Fruit fly (Drosophila melanogaster) whole organism, embryonic: Measurements from ENCODE around the gene HDAC4.

Source experiments
- ATbp ChIP-seq: fragments of 200-800 bp; sonication (Bioruptor generic); optimal IDR thresholded peaks from 2 replicates; lab custom pipeline; 2017; ENCODE audit warnings: missing biosample characterization, mild to moderate bottlenecking, missing genetic modification characterization, missing genetic modification reagents
- Ada2b ChIP-seq: fragments of 200-800 bp; sonication (Bioruptor generic); IDR thresholded peaks from 2 replicates; pipeline ENCODE4 v1.3.6; 2022; ENCODE audit warnings: missing biosample characterization, missing genetic modification characterization
- CG11085 ChIP-seq: fragments of 200-800 bp; sonication (Bioruptor generic); IDR thresholded peaks from 2 replicates; pipeline ENCODE4 v1.3.6; 2022; ENCODE audit warnings: missing biosample characterization, missing genetic modification characterization
- CG12155 ChIP-seq: fragments of 200-800 bp; sonication (Bioruptor generic); optimal IDR thresholded peaks from 3 replicates; lab custom pipeline; 2016; ENCODE audit warnings: missing biosample characterization, missing genetic modification characterization
- CG12236 ChIP-seq: fragments of 200-800 bp; sonication (Bioruptor generic); optimal IDR thresholded peaks from 2 replicates; lab custom pipeline; 2016; ENCODE audit warnings: missing biosample characterization, missing genetic modification characterization
- CG12391 ChIP-seq: fragments of 200-800 bp; sonication (Bioruptor generic); optimal IDR thresholded peaks from 3 replicates; lab custom pipeline; 2018; ENCODE audit warnings: missing biosample characterization, mild to moderate bottlenecking, missing genetic modification characterization, moderate library complexity
- CG17186 ChIP-seq: fragments of 200-800 bp; sonication (Bioruptor generic); optimal IDR thresholded peaks from 3 replicates; lab custom pipeline; 2017; ENCODE audit warnings: missing biosample characterization, missing genetic modification reagents, missing genetic modification characterization
- CG2129 ChIP-seq: fragments of 200-800 bp; sonication (Bioruptor generic); IDR thresholded peaks from 2 replicates; pipeline ENCODE4 v1.3.6; 2022; ENCODE audit warnings: missing biosample characterization, missing genetic modification characterization; ENCODE audit not compliant: partially characterized antibody
- CG30020 ChIP-seq: fragments of 200-800 bp; optimal IDR thresholded peaks from 2 replicates; lab custom pipeline; 2019; ENCODE audit warnings: missing biosample characterization, mild to moderate bottlenecking, missing genetic modification characterization, moderate library complexity
- CG30431 ChIP-seq: fragments of 200-800 bp; sonication (Bioruptor generic); optimal IDR thresholded peaks from 2 replicates; lab custom pipeline; 2017; ENCODE audit warnings: missing biosample characterization, missing genetic modification characterization
- CG32767 ChIP-seq: fragments of 200-800 bp; sonication (Bioruptor generic); IDR thresholded peaks from 2 replicates; pipeline ENCODE4 v1.3.6; 2022; ENCODE audit warnings: missing biosample characterization, missing genetic modification characterization
- CG42726 ChIP-seq: fragments of 200-800 bp; sonication (Bioruptor generic); IDR thresholded peaks from 2 replicates; pipeline ENCODE4 v1.3.6; 2022; ENCODE audit warnings: missing biosample characterization, missing genetic modification characterization; ENCODE audit not compliant: partially characterized antibody
- CG4424 ChIP-seq: fragments of 200-800 bp; sonication (Bioruptor generic); optimal IDR thresholded peaks from 3 replicates; lab custom pipeline; 2016; ENCODE audit warnings: missing biosample characterization, missing genetic modification characterization
- CG4617 ChIP-seq: fragments of 200-800 bp; sonication (Bioruptor generic); optimal IDR thresholded peaks from 3 replicates; lab custom pipeline; 2016; ENCODE audit warnings: missing biosample characterization, missing genetic modification characterization, borderline replicate concordance
- CG7271 ChIP-seq: fragments of 200-800 bp; sonication (Bioruptor generic); optimal IDR thresholded peaks from 2 replicates; lab custom pipeline; 2018; ENCODE audit warnings: missing biosample characterization, mild to moderate bottlenecking, missing genetic modification characterization, moderate library complexity
- CG8478 ChIP-seq: fragments of >200 bp; optimal IDR thresholded peaks from 2 replicates; lab custom pipeline; 2018
- CG9876 ChIP-seq: fragments of 200-800 bp; sonication (Bioruptor generic); optimal IDR thresholded peaks from 2 replicates; lab custom pipeline; 2016; ENCODE audit warnings: missing biosample characterization, missing genetic modification characterization
- Chrac-16 ChIP-seq: fragments of 200-800 bp; sonication (Bioruptor generic); optimal IDR thresholded peaks from 3 replicates; lab custom pipeline; 2016; ENCODE audit warnings: missing biosample characterization, missing genetic modification characterization
- CrebB ChIP-seq: fragments of 200-800 bp; sonication (Bioruptor generic); optimal IDR thresholded peaks from 3 replicates; lab custom pipeline; 2018; ENCODE audit warnings: missing biosample characterization, mild to moderate bottlenecking, missing genetic modification characterization
- Dip2 ChIP-seq: fragments of 200-800 bp; sonication (Bioruptor generic); IDR thresholded peaks from 2 replicates; pipeline ENCODE4 v1.3.6; 2022; ENCODE audit warnings: missing biosample characterization, missing genetic modification characterization
- ERR ChIP-seq: fragments of 200-800 bp; sonication (Bioruptor generic); optimal IDR thresholded peaks from 2 replicates; lab custom pipeline; 2016; ENCODE audit warnings: missing biosample characterization, missing genetic modification characterization
- H15 ChIP-seq: fragments of 200-800 bp; sonication (Bioruptor generic); IDR thresholded peaks from 3 replicates; pipeline ENCODE4 v1.3.6; 2022; ENCODE audit warnings: missing biosample characterization, missing genetic modification characterization
- HLHmδ ChIP-seq: fragments of 200-800 bp; sonication (Bioruptor generic); optimal IDR thresholded peaks from 2 replicates; lab custom pipeline; 2018; ENCODE audit warnings: missing biosample characterization, mild to moderate bottlenecking, missing genetic modification characterization, moderate library complexity
- Hmx ChIP-seq: fragments of 200-800 bp; sonication (Bioruptor generic); optimal IDR thresholded peaks from 2 replicates; lab custom pipeline; 2016; ENCODE audit warnings: missing biosample characterization, missing genetic modification characterization
- MESR4 ChIP-seq: fragments of 200-800 bp; sonication (Bioruptor generic); optimal IDR thresholded peaks from 2 replicates; lab custom pipeline; 2018; ENCODE audit warnings: missing biosample characterization, mild to moderate bottlenecking, missing genetic modification characterization, moderate library complexity
- Mrtf ChIP-seq: fragments of 200-800 bp; sonication (Bioruptor generic); IDR thresholded peaks from 3 replicates; pipeline ENCODE4 v1.3.6; 2022; ENCODE audit warnings: missing biosample characterization, missing genetic modification characterization
- Optix ChIP-seq: fragments of 200-800 bp; sonication (Bioruptor generic); IDR thresholded peaks from 3 replicates; pipeline ENCODE4 v1.3.6; 2022; ENCODE audit warnings: missing biosample characterization, missing genetic modification characterization
- Pdp1 ChIP-seq, 2 experiments: fragments of 200-800 bp; sonication (Bioruptor generic); optimal IDR thresholded peaks; 3 replicates each; lab custom pipeline; 2016; ENCODE audit warnings: missing biosample characterization in 2 of 2, missing genetic modification characterization in 2 of 2, mild to moderate bottlenecking in 1 of 2, moderate library complexity in 1 of 2
- Poxn ChIP-seq: fragments of 200-800 bp; sonication (Bioruptor generic); IDR thresholded peaks from 2 replicates; pipeline ENCODE4 v1.3.6; 2022; ENCODE audit warnings: missing biosample characterization, missing genetic modification characterization
- Sry-δ ChIP-seq: fragments of 200-800 bp; sonication (Bioruptor generic); optimal IDR thresholded peaks from 2 replicates; lab custom pipeline; 2016; ENCODE audit warnings: missing biosample characterization, missing genetic modification characterization
- TFAM ChIP-seq: fragments of 200-800 bp; sonication (Bioruptor generic); optimal IDR thresholded peaks from 2 replicates; lab custom pipeline; 2017; ENCODE audit warnings: missing biosample characterization, missing genetic modification characterization, inconsistent platforms
- Taf1 ChIP-seq: fragments of 200-800 bp; sonication (Bioruptor generic); IDR thresholded peaks from 2 replicates; pipeline ENCODE4 v1.3.6; 2022; ENCODE audit warnings: missing biosample characterization, missing genetic modification characterization
- amos ChIP-seq: fragments of 200-800 bp; sonication (Bioruptor generic); IDR thresholded peaks from 2 replicates; pipeline ENCODE4 v1.3.6; 2022; ENCODE audit warnings: missing biosample characterization, missing genetic modification characterization; ENCODE audit not compliant: partially characterized antibody
- ase ChIP-seq: fragments of 200-800 bp; sonication (Bioruptor generic); IDR thresholded peaks from 3 replicates; pipeline ENCODE4 v1.3.6; 2022; ENCODE audit warnings: missing biosample characterization, missing genetic modification characterization
- ci ChIP-seq: fragments of 200-800 bp; sonication (Bioruptor generic); IDR thresholded peaks from 3 replicates; pipeline ENCODE4 v1.3.6; 2022; ENCODE audit warnings: missing biosample characterization, missing genetic modification characterization
- dimm ChIP-seq: fragments of 200-800 bp; sonication (Bioruptor generic); IDR thresholded peaks from 2 replicates; pipeline ENCODE4 v1.3.6; 2022; ENCODE audit warnings: missing biosample characterization, missing genetic modification characterization
- dpn ChIP-seq, 2 experiments: fragments of 200-800 bp; sonication (Bioruptor generic); optimal IDR thresholded peaks; 3 replicates each; lab custom pipeline; 2016; ENCODE audit warnings: missing biosample characterization in 2 of 2, missing genetic modification characterization in 2 of 2
- emc ChIP-seq: fragments of 200-800 bp; sonication (Bioruptor generic); optimal IDR thresholded peaks from 2 replicates; lab custom pipeline; 2016; ENCODE audit warnings: missing biosample characterization, missing genetic modification characterization
- gro ChIP-seq: fragments of 200-800 bp; sonication (Bioruptor generic); optimal IDR thresholded peaks from 2 replicates; lab custom pipeline; 2016; ENCODE audit warnings: missing biosample characterization, missing genetic modification characterization
- her ChIP-seq: fragments of 200-800 bp; sonication (Bioruptor generic); optimal IDR thresholded peaks from 2 replicates; lab custom pipeline; 2016; ENCODE audit warnings: missing biosample characterization, missing genetic modification characterization
- insv ChIP-seq, 2 experiments: fragments of 200-800 bp; sonication (Bioruptor generic); optimal IDR thresholded peaks; 3 replicates each; lab custom pipeline; 2016 to 2018; ENCODE audit warnings: missing biosample characterization in 2 of 2, missing genetic modification characterization in 2 of 2
- jigr1 ChIP-seq: fragments of 200-800 bp; sonication (Bioruptor generic); IDR thresholded peaks from 3 replicates; pipeline ENCODE4 v1.3.6; 2022; ENCODE audit warnings: missing biosample characterization, missing genetic modification characterization
- kni ChIP-seq: fragments of 200-800 bp; sonication (Bioruptor generic); optimal IDR thresholded peaks from 3 replicates; lab custom pipeline; 2017; ENCODE audit warnings: mild to moderate bottlenecking, missing biosample characterization, missing genetic modification reagents, missing genetic modification characterization
- lola ChIP-seq, 3 experiments: fragments of >200 bp in 2 of 3; fragments of 200-800 bp in 1 of 3; sonication (Bioruptor generic) in 1 of 3; optimal IDR thresholded peaks; 2 replicates each; lab custom pipeline; 2017 to 2019; ENCODE audit warnings: missing biosample characterization in 3 of 3, missing genetic modification characterization in 3 of 3, mild to moderate bottlenecking in 1 of 3, moderate library complexity in 1 of 3
- pan ChIP-seq, 4 experiments: fragments of >200 bp in 3 of 4; fragments of 200-800 bp in 1 of 4; sonication (Bioruptor generic) in 1 of 4; optimal IDR thresholded peaks in 3 of 4; IDR thresholded peaks in 1 of 4; 2 replicates each; pipeline versions ENCODE4 v1.3.6 to Lab custom; 2017 to 2022; ENCODE audit warnings: missing biosample characterization in 2 of 4, missing genetic modification characterization in 2 of 4, mixed read lengths in 1 of 4
- so ChIP-seq: fragments of 200-800 bp; sonication (Bioruptor generic); IDR thresholded peaks from 3 replicates; pipeline ENCODE4 v1.3.6; 2022; ENCODE audit warnings: missing biosample characterization, missing genetic modification characterization
- ssp ChIP-seq: fragments of 200-800 bp; sonication (Bioruptor generic); IDR thresholded peaks from 2 replicates; pipeline ENCODE4 v1.3.6; 2022; ENCODE audit warnings: missing biosample characterization, missing genetic modification characterization
- sug ChIP-seq: fragments of 200-800 bp; optimal IDR thresholded peaks from 2 replicates; lab custom pipeline; 2019; ENCODE audit warnings: missing biosample characterization, mild to moderate bottlenecking, missing genetic modification characterization, moderate library complexity
- tin ChIP-seq: fragments of 200-800 bp; sonication (Bioruptor generic); optimal IDR thresholded peaks from 3 replicates; lab custom pipeline; 2016; ENCODE audit warnings: missing biosample characterization, missing genetic modification characterization
- tio ChIP-seq: fragments of 200-800 bp; sonication (Bioruptor generic); optimal IDR thresholded peaks from 2 replicates; lab custom pipeline; 2017; ENCODE audit warnings: missing biosample characterization, missing genetic modification characterization, inconsistent platforms

HDAC4 gene

dm6 chrX:13274429-13275095, 10.9 kb downstream of the HDAC4 start (continued):
- no peak for TF ChIP-seq her (GFP tag; lab: Kevin White, UChicago)
- peak; percentile 37 for TF ChIP-seq tio
- TF ChIP-seq Hmx (GFP tag; lab: Kevin White, UChicago), result no peak
- TF ChIP-seq ATbp (GFP tag; lab: Kevin White, UChicago), result peak; percentile 9
- no peak for TF ChIP-seq CG4617 (GFP tag; lab: Kevin White, UChicago)
- no peak for TF ChIP-seq CG30020 (tag; lab: Kevin White, UChicago)
- TF ChIP-seq CG9876 (GFP tag; lab: Kevin White, UChicago), result no peak
- TF ChIP-seq ERR, result no peak
- TF ChIP-seq Pdp1 (GFP tag; optimal IDR thresholded peaks at IDR 0.05; lab: Kevin White, UChicago), result no peak
- TF ChIP-seq Chrac-16 (GFP tag; lab: Kevin White, UChicago), result peak; percentile 15
- TF ChIP-seq CG12155 (GFP tag; lab: Kevin White, UChicago), result peak; percentile 25
- no peak; the same call in 1 of the 2 replicates for TF ChIP-seq CG32767 (GFP tag; lab: Robert Waterston, UW)
- TF ChIP-seq emc (GFP tag; lab: Kevin White, UChicago), result no peak
- no peak for TF ChIP-seq MESR4
- TF ChIP-seq CG12391, result peak; percentile 76
- TF ChIP-seq TFAM (GFP tag; lab: Kevin White, UChicago), result no peak
- TF ChIP-seq CG4424, result peak; percentile 29
- TF ChIP-seq CG42726 (GFP tag; lab: Robert Waterston, UW), result no peak
- TF ChIP-seq CG12236 (GFP tag; lab: Kevin White, UChicago), result no peak
- TF ChIP-seq insv (GFP tag; optimal IDR thresholded peaks at IDR 0.05; lab: Kevin White, UChicago), result no peak
- no peak for TF ChIP-seq H15
- no peak for TF ChIP-seq CG17186
- TF ChIP-seq Taf1 (GFP tag; lab: Robert Waterston, UW), result no peak
- no peak for TF ChIP-seq Sry-δ (GFP tag; lab: Kevin White, UChicago)
- TF ChIP-seq ci (GFP tag; lab: Robert Waterston, UW), result no peak
- TF ChIP-seq Optix, result no peak
- TF ChIP-seq lola (GFP tag; optimal IDR thresholded peaks at IDR 0.05; lab: Kevin White, UChicago), result peak in 1 of 3 experiments; percentile 54
- peak; percentile 33 for TF ChIP-seq ssp
- TF ChIP-seq dimm, result no peak
- TF ChIP-seq CG8478 (lab: Kevin White, UChicago), result no peak
- TF ChIP-seq tin (GFP tag; lab: Kevin White, UChicago), result peak; percentile 32
- TF ChIP-seq jigr1 (GFP tag; lab: Robert Waterston, UW), result 0 out of 3 replicates have a peak, but pooled peaks have one; percentile 48
- TF ChIP-seq CrebB (tag; lab: Kevin White, UChicago), result no peak
- no peak for TF ChIP-seq gro (GFP tag; lab: Kevin White, UChicago)
- no peak for TF ChIP-seq CG30431
- TF ChIP-seq CG7271 (tag; lab: Kevin White, UChicago), result no peak
- no peak for TF ChIP-seq CG2129 (GFP tag; lab: Robert Waterston, UW)
- no peak for TF ChIP-seq Mrtf (GFP tag; lab: Robert Waterston, UW)
- peak; percentile 19; the same call in 1 of the 2 replicates for TF ChIP-seq Ada2b (GFP tag; lab: Robert Waterston, UW)
- TF ChIP-seq sug (tag; lab: Kevin White, UChicago), result peak; percentile 42
- no peak for TF ChIP-seq pan (optimal IDR thresholded peaks at IDR 0.05; lab: Kevin White, UChicago)
- TF ChIP-seq pan (GFP tag; optimal IDR thresholded peaks at IDR 0.05 in 1 of 2, IDR thresholded peaks at IDR 0.05 in 1 of 2), result peak in 1 of 2 experiments; percentile 67
- no peak for TF ChIP-seq amos
- TF ChIP-seq ase (GFP tag; lab: Robert Waterston, UW), result no peak
- no peak for TF ChIP-seq Poxn
- peak; percentile 1 to 49 for TF ChIP-seq dpn (GFP tag; optimal IDR thresholded peaks at IDR 0.05; lab: Kevin White, UChicago)
- no peak for TF ChIP-seq so (GFP tag; lab: Robert Waterston, UW)
- TF ChIP-seq kni, result no peak
- TF ChIP-seq Dip2, result no peak
- TF ChIP-seq HLHmδ (GFP tag; lab: Kevin White, UChicago), result no peak
- TF ChIP-seq CG11085 (GFP tag; lab: Robert Waterston, UW), result no peak
